Worm (Caenorhabditis elegans) whole organism, midembryonic: ENCODE results near the gene T14B4.3.

Source experiments
- T22C8.4 ChIP-seq: fragments of 200-800 bp; sonication (Bioruptor generic); IDR thresholded peaks from 2 replicates; pipeline ENCODE4 v1.3.6; 2022; ENCODE audit warnings: missing genetic modification characterization, missing compliant biosample characterization
- cog-1 ChIP-seq: sonication (generic microtip); optimal IDR thresholded peaks from 2 replicates; lab custom pipeline; 2016; ENCODE audit warnings: missing genetic modification characterization, missing compliant biosample characterization
- flt-1 ChIP-seq: fragments of 200-800 bp; sonication (Bioruptor generic); IDR thresholded peaks from 2 replicates; pipeline ENCODE4 v1.3.6; 2022; ENCODE audit warnings: missing genetic modification characterization, missing compliant biosample characterization
- klf-2 ChIP-seq: fragments of 200-800 bp; sonication (Bioruptor generic); conservative IDR thresholded peaks from 2 replicates; pipeline ENCODE4 v1.3.6; 2022; ENCODE audit warnings: missing genetic modification reagents, missing genetic modification characterization, missing compliant biosample characterization
- med-1 ChIP-seq: sonication (generic microtip); optimal IDR thresholded peaks from 2 replicates; lab custom pipeline; 2017; ENCODE audit warnings: missing genetic modification characterization, mild to moderate bottlenecking, missing compliant biosample characterization, antibody characterized with exemption, missing genetic modification reagents; ENCODE audit not compliant: insufficient read depth
- ref-1 ChIP-seq: fragments of 200-800 bp; sonication (Bioruptor generic); conservative IDR thresholded peaks from 2 replicates; pipeline ENCODE4 v1.3.6; 2022; ENCODE audit warnings: missing genetic modification reagents, missing genetic modification characterization, missing compliant biosample characterization
- tab-1 ChIP-seq: fragments of 200-800 bp; sonication (Bioruptor generic); IDR thresholded peaks from 2 replicates; pipeline ENCODE4 v1.3.6; 2022; ENCODE audit warnings: missing genetic modification characterization, missing compliant biosample characterization
- ztf-23 ChIP-seq: fragments of 200-800 bp; sonication (Bioruptor generic); IDR thresholded peaks from 2 replicates; pipeline ENCODE4 v1.3.6; 2022; ENCODE audit warnings: missing genetic modification reagents, missing genetic modification characterization, missing compliant biosample characterization
- ztf-29 ChIP-seq: fragments of 200-800 bp; sonication (Bioruptor generic); IDR thresholded peaks from 2 replicates; pipeline ENCODE4 v1.3.6; 2022; ENCODE audit warnings: missing genetic modification reagents, missing genetic modification characterization, missing compliant biosample characterization

The T14B4.3 gene

ce11 chrII:6734674-6735073, at the start of gene T14B4.3:
T14B4.3 (plus strand) TSS chrII:6734937.
- TF ChIP-seq ztf-29 (GFP tag; lab: Robert Waterston, UW) (no peak), ztf-23 (GFP tag; lab: Robert Waterston, UW) (peak; percentile 50; the same call in 1 of the 2 replicates), cog-1 (peak; percentile 26), T22C8.4 (GFP tag; lab: Robert Waterston, UW) (no peak)

DNA sequence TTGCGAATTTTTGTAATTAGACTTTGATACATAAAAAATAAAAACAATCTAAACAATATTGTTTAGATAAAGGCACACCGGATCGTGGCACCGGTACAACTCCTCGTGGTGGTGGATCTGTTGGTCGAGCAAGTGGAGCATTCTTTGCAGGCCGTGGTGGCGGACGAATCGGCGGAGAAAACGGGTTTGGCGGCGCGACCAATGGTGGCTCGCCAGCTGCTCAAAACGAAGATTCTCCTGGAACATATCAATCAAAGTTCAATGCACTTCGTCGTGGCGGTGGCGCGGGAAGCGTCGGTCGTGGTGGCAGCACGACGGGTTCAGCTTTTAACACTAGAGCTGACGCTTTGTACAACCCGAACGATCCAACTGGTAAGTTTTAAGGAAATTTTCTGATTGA, 48.8 kb upstream of the T14B4.3 start:
- no peak for TF ChIP-seq ztf-23 (GFP tag; lab: Robert Waterston, UW)
- TF ChIP-seq flt-1 (GFP tag; lab: Robert Waterston, UW): no peak
- TF ChIP-seq ztf-29 (GFP tag; lab: Robert Waterston, UW): no peak
- no peak for TF ChIP-seq tab-1 (GFP tag; lab: Robert Waterston, UW)
- no peak for TF ChIP-seq cog-1
- no peak for TF ChIP-seq med-1
- TF ChIP-seq klf-2 (GFP tag; lab: Robert Waterston, UW): no peak
- no peak for TF ChIP-seq ref-1
- TF ChIP-seq T22C8.4 (GFP tag; lab: Robert Waterston, UW): no peak

- TF ChIP-seq ztf-29 (GFP tag; lab: Robert Waterston, UW) (no peak), klf-2 (GFP tag; lab: Robert Waterston, UW) (no peak), cog-1 (no peak), flt-1 (GFP tag; lab: Robert Waterston, UW) (no peak), med-1 (no peak), ztf-23 (GFP tag; lab: Robert Waterston, UW) (no peak), tab-1 (GFP tag; lab: Robert Waterston, UW) (no peak), ref-1 (no peak), T22C8.4 (GFP tag; lab: Robert Waterston, UW) (no peak)
These were observed 45.6 kb upstream of the T14B4.3 start for ce11 chrII:6689088-6689487.

ce11 chrII:6695388-6695787, 39.3 kb upstream of the T14B4.3 start, which contains the start of gene C18H9.5:
C18H9.5 (minus strand) TSS chrII:6695566.
- TF ChIP-seq cog-1: no peak

DNA sequence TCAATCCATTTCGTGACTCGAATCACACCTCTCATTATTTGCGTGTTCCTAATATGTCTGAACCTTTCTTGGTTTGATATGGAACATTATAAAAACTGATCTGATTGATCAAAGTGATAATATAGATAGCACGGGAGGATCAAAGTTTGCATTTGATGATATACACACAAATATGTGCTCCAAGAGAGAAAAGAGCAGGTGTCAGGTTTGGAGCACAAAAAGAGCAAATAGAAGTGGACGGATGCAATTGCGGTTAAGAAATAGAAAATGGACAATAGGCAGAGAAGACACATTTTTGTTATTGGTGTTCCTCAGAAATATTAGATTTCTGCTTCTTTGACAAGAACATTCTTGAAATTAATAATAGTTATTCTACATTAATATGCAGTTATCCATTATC, 36.0 kb upstream of the T14B4.3 start, which contains the start of gene C18H9.1:
C18H9.1 (plus strand) TSS at position 301 of the 400 bp plus-strand sequence.
- TF ChIP-seq flt-1 (GFP tag; lab: Robert Waterston, UW) (no peak), ztf-29 (GFP tag; lab: Robert Waterston, UW) (no peak), T22C8.4 (GFP tag; lab: Robert Waterston, UW) (no peak), klf-2 (GFP tag; lab: Robert Waterston, UW) (no peak), med-1 (no peak), ref-1 (no peak), ztf-23 (GFP tag; lab: Robert Waterston, UW) (no peak), cog-1 (no peak), tab-1 (GFP tag; lab: Robert Waterston, UW) (no peak)

- no peak for TF ChIP-seq ztf-23 (GFP tag; lab: Robert Waterston, UW)
- TF ChIP-seq klf-2 (GFP tag; lab: Robert Waterston, UW): no peak
- TF ChIP-seq tab-1 (GFP tag; lab: Robert Waterston, UW): no peak
- TF ChIP-seq flt-1 (GFP tag; lab: Robert Waterston, UW): no peak
- no peak for TF ChIP-seq ref-1
- no peak for TF ChIP-seq T22C8.4 (GFP tag; lab: Robert Waterston, UW)
- no peak for TF ChIP-seq med-1
- no peak for TF ChIP-seq cog-1
These were observed 33.2 kb upstream of the T14B4.3 start, which contains the start of gene C18H9.6 for ce11 chrII:6701497-6701896. C18H9.6 (minus strand) TSS chrII:6701625.

DNA sequence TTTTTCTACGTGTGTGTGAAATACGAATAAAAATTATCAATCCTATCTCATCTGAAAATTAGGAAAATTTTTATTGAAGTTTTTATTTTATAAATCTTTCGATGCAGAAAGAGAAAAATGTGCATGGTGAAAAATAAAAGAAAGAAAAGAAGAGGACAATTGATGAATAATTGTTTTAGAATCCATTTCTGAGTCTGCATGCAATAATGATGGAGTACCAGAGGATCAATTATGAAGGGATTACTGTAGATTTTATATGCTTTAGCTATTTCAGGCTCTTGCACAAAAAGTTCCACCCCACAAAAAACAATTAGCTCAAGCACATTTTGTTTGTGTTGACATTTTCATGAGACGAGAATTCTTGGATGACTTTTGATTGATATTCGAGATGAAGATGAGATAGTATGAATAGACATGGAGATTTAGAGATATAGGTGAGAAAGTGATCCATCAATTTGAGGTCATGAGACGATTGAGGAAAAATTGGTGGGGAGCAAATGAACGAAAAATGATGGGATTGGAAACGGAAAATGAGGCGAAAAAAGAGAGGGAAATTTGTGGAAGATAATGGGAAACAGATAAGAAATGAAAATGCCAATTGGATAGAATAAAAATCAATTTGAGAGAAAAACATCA, 29.0 kb upstream of the T14B4.3 start, which contains the start of gene rpy-1:
rpy-1 (minus strand) TSS at position 51 of the 636 bp plus-strand sequence.
- TF ChIP-seq flt-1 (GFP tag; lab: Robert Waterston, UW) (no peak), ztf-29 (GFP tag; lab: Robert Waterston, UW) (no peak), ref-1 (no peak), T22C8.4 (GFP tag; lab: Robert Waterston, UW) (no peak), med-1 (no peak), klf-2 (GFP tag; lab: Robert Waterston, UW) (no peak), ztf-23 (GFP tag; lab: Robert Waterston, UW) (no peak), tab-1 (GFP tag; lab: Robert Waterston, UW) (no peak), cog-1 (no peak)

DNA sequence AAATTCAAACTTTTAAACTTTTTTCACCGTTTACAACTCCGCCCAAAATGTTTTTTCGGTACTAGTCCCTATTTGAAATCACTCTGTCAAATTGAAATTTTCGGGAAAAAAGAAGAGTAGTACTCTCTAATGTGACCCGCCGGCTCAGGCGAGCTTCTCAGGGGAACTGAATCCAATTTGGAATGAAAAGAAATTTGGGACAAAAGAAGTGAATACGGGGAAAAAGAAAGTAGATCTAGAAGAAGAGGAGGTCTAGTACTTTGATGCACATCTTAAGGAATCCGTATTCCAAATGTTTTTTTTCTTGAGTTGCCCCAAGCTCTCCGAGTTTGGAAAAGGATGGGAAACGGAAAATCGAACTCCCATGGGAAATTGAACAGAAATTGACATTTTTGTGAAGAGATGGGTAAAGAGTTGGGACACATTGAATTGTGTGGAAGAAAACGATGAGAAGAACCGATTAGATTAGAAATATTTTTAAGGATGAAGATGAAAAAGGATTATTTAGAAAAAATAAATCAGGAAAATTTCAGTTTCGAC, 28.1 kb upstream of the T14B4.3 start:
- TF ChIP-seq ztf-23 (GFP tag; lab: Robert Waterston, UW) (no peak), T22C8.4 (GFP tag; lab: Robert Waterston, UW) (no peak), tab-1 (GFP tag; lab: Robert Waterston, UW) (no peak), flt-1 (GFP tag; lab: Robert Waterston, UW) (no peak), cog-1 (no peak), ref-1 (no peak), klf-2 (GFP tag; lab: Robert Waterston, UW) (no peak), med-1 (no peak), ztf-29 (GFP tag; lab: Robert Waterston, UW) (no peak)

ce11 chrII:6707496-6708260, 27.1 kb upstream of the T14B4.3 start:
- TF ChIP-seq ref-1 (no peak), med-1 (no peak), flt-1 (GFP tag; lab: Robert Waterston, UW) (no peak), tab-1 (GFP tag; lab: Robert Waterston, UW) (no peak), cog-1 (no peak), klf-2 (GFP tag; lab: Robert Waterston, UW) (no peak), ztf-23 (GFP tag; lab: Robert Waterston, UW) (no peak)
